Fruit fly (Drosophila melanogaster): ENCODE results near the gene CG33111.

DNA sequence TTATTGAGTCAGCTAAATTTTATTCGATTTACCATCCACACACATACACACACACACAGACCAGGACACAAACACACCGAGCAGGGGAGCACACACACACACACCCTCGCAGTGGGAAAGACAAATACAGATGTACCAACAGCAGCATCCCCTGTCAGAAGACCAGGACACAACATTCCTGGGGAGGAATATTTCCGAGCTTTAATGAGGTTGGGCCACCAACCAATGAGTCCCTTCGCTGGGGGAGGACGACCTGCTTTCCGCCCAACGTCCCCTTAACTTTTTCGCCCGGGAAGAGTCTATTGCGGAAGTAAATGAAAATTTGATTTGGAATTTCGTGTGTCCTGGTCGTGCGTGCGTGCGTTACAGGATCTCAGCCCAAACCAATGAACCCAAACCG, 8.1 kb upstream of the CG33111 start:
- TF ChIP-seq psq (optimal IDR thresholded peaks at IDR 0.05) (no peak), ttk (optimal IDR thresholded peaks at IDR 0.05) (no peak), insv (optimal IDR thresholded peaks at IDR 0.05) (no peak)
